Worm (Caenorhabditis elegans) whole organism, mixed stage, embryonic: ENCODE results near the gene C33A12.4.

ENCODE experiments used
- M03D4.4 ChIP-seq: sonication (generic microtip); optimal IDR thresholded peaks from 2 replicates; lab custom pipeline; 2017; ENCODE audit warnings: mild to moderate bottlenecking, missing genetic modification characterization, missing compliant biosample characterization
- bed-3 ChIP-seq: fragments of 200-800 bp; sonication (Bioruptor generic); optimal IDR thresholded peaks from 3 replicates; lab custom pipeline; 2018; ENCODE audit warnings: mild to moderate bottlenecking, missing genetic modification characterization, moderate library complexity, missing compliant biosample characterization
- blmp-1 ChIP-seq: fragments of 150-350 bp; optimal IDR thresholded peaks from 2 replicates; lab custom pipeline; 2014; ENCODE audit warnings: missing biosample characterization, missing genetic modification characterization
- ceh-39 ChIP-seq: fragments of 150-350 bp; optimal IDR thresholded peaks from 2 replicates; lab custom pipeline; 2014; ENCODE audit warnings: missing biosample characterization, missing genetic modification characterization
- ceh-43 ChIP-seq: fragments of 200-800 bp; sonication (Bioruptor generic); optimal IDR thresholded peaks from 2 replicates; lab custom pipeline; 2018; ENCODE audit warnings: mild to moderate bottlenecking, missing genetic modification characterization, moderate library complexity, missing compliant biosample characterization
- ces-1 ChIP-seq: fragments of 150-350 bp; optimal IDR thresholded peaks from 2 replicates; lab custom pipeline; 2014; ENCODE audit warnings: missing biosample characterization, missing genetic modification reagents, missing genetic modification characterization
- cnd-1 ChIP-seq: fragments of 200-800 bp; sonication (Bioruptor generic); optimal IDR thresholded peaks from 2 replicates; lab custom pipeline; 2018; ENCODE audit warnings: mild to moderate bottlenecking, missing genetic modification characterization, missing compliant biosample characterization
- drap-1 ChIP-seq: fragments of 200-800 bp; sonication (Bioruptor generic); optimal IDR thresholded peaks from 3 replicates; lab custom pipeline; 2018; ENCODE audit warnings: mild to moderate bottlenecking, missing genetic modification characterization, missing compliant biosample characterization
- elt-1 ChIP-seq: sonication (generic microtip); optimal IDR thresholded peaks from 2 replicates; lab custom pipeline; 2017; ENCODE audit warnings: missing genetic modification characterization, mild to moderate bottlenecking, missing compliant biosample characterization, antibody characterized with exemption, moderate library complexity, borderline replicate concordance; ENCODE audit not compliant: insufficient read depth
- elt-3 ChIP-seq: fragments of 150-350 bp; optimal IDR thresholded peaks from 2 replicates; lab custom pipeline; 2014; ENCODE audit warnings: missing biosample characterization, missing genetic modification characterization
- flh-1 ChIP-seq: fragments of 200-800 bp; sonication (Bioruptor generic); optimal IDR thresholded peaks from 2 replicates; lab custom pipeline; 2018; ENCODE audit warnings: mild to moderate bottlenecking, missing genetic modification characterization, moderate library complexity, missing compliant biosample characterization
- ham-2 ChIP-seq: fragments of 200-800 bp; sonication (Bioruptor generic); optimal IDR thresholded peaks from 2 replicates; lab custom pipeline; 2018; ENCODE audit warnings: mild to moderate bottlenecking, missing genetic modification characterization, missing compliant biosample characterization
- hlh-1 ChIP-seq: fragments of 150-350 bp; optimal IDR thresholded peaks from 2 replicates; lab custom pipeline; 2014; ENCODE audit warnings: missing biosample characterization, missing genetic modification reagents, missing genetic modification characterization
- lin-13 ChIP-seq: fragments of 150-350 bp; optimal IDR thresholded peaks from 2 replicates; lab custom pipeline; 2014; ENCODE audit warnings: missing biosample characterization, missing genetic modification characterization
- lsy-2 ChIP-seq: fragments of 150-350 bp; optimal IDR thresholded peaks from 2 replicates; lab custom pipeline; 2014; ENCODE audit warnings: missing biosample characterization, missing genetic modification characterization
- mab-5 ChIP-seq: fragments of 150-350 bp; optimal IDR thresholded peaks from 2 replicates; lab custom pipeline; 2014; ENCODE audit warnings: missing biosample characterization, missing genetic modification characterization
- nhr-12 ChIP-seq: fragments of 150-350 bp; optimal IDR thresholded peaks from 2 replicates; lab custom pipeline; 2014; ENCODE audit warnings: missing biosample characterization, missing genetic modification characterization
- nhr-2 ChIP-seq: fragments of 150-350 bp; optimal IDR thresholded peaks from 2 replicates; lab custom pipeline; 2014; ENCODE audit warnings: missing biosample characterization, missing genetic modification characterization
- nhr-237 ChIP-seq: fragments of 150-350 bp; optimal IDR thresholded peaks from 2 replicates; lab custom pipeline; 2014; ENCODE audit warnings: missing biosample characterization, missing genetic modification characterization
- nhr-28 ChIP-seq: fragments of 150-350 bp; optimal IDR thresholded peaks from 2 replicates; lab custom pipeline; 2014; ENCODE audit warnings: missing biosample characterization, missing genetic modification characterization
- nhr-76 ChIP-seq: sonication (generic microtip); optimal IDR thresholded peaks from 2 replicates; lab custom pipeline; 2017; ENCODE audit warnings: missing biosample characterization, missing genetic modification characterization
- pha-4 ChIP-seq: fragments of 150-350 bp; optimal IDR thresholded peaks from 2 replicates; lab custom pipeline; 2018; ENCODE audit warnings: missing biosample characterization, missing genetic modification reagents, missing genetic modification characterization
- sem-2 ChIP-seq: fragments of 200-800 bp; sonication (Bioruptor generic); optimal IDR thresholded peaks from 2 replicates; lab custom pipeline; 2018; ENCODE audit warnings: mild to moderate bottlenecking, missing genetic modification characterization, missing compliant biosample characterization
- snpc-4 ChIP-seq: fragments of 150-350 bp; optimal IDR thresholded peaks from 2 replicates; lab custom pipeline; 2014; ENCODE audit warnings: missing biosample characterization, missing genetic modification characterization
- sptf-1 ChIP-seq: sonication (generic microtip); optimal IDR thresholded peaks from 2 replicates; lab custom pipeline; 2017; ENCODE audit warnings: mild to moderate bottlenecking, missing genetic modification characterization, moderate library complexity, missing compliant biosample characterization
- tbx-8 ChIP-seq: fragments of 200-800 bp; sonication (Bioruptor generic); optimal IDR thresholded peaks from 2 replicates; lab custom pipeline; 2018; ENCODE audit warnings: mild to moderate bottlenecking, missing genetic modification characterization, moderate library complexity, missing compliant biosample characterization
- unc-120 ChIP-seq: sonication (generic microtip); optimal IDR thresholded peaks from 2 replicates; lab custom pipeline; 2017; ENCODE audit warnings: missing genetic modification characterization, missing compliant biosample characterization; ENCODE audit not compliant: poor library complexity, severe bottlenecking
- unc-39 ChIP-seq: fragments of 150-350 bp; optimal IDR thresholded peaks from 2 replicates; lab custom pipeline; 2014; ENCODE audit warnings: missing biosample characterization, missing genetic modification characterization
- unc-62 ChIP-seq: fragments of 150-350 bp; optimal IDR thresholded peaks from 2 replicates; lab custom pipeline; 2014; ENCODE audit warnings: missing biosample characterization, missing genetic modification reagents, missing genetic modification characterization

Gene C33A12.4

ce11 chrIV:9488315-9488714, 22.1 kb downstream of the C33A12.4 start, which contains the start of gene sru-1:
TSS of gene sru-1 (plus strand) at chrIV:9488615.
- no peak for TF ChIP-seq elt-3
- no peak for TF ChIP-seq sem-2 (GFP tag; lab: Kevin White, UChicago)
- TF ChIP-seq nhr-76 (tag; lab: Kevin White, UChicago), result no peak
- TF ChIP-seq lin-13 (tag; lab: Kevin White, UChicago), result no peak
- no peak for TF ChIP-seq nhr-12 (tag; lab: Kevin White, UChicago)
- no peak for TF ChIP-seq ceh-39 (tag; lab: Kevin White, UChicago)
- TF ChIP-seq bed-3 (GFP tag; lab: Kevin White, UChicago), result no peak
- no peak for TF ChIP-seq mab-5
- TF ChIP-seq elt-1 (tag; lab: Kevin White, UChicago), result no peak
- TF ChIP-seq cnd-1 (tag; lab: Kevin White, UChicago), result no peak
- no peak for TF ChIP-seq pha-4
- TF ChIP-seq sptf-1 (tag; lab: Kevin White, UChicago), result no peak
- TF ChIP-seq, all 35 proteins: peak for 0

ce11 chrIV:9486779-9487178, 23.6 kb downstream of the C33A12.4 start:
- no peak for TF ChIP-seq snpc-4 (tag; lab: Kevin White, UChicago)
- TF ChIP-seq blmp-1, result no peak
- TF ChIP-seq tbx-8 (GFP tag; lab: Kevin White, UChicago), result no peak
- TF ChIP-seq ham-2 (GFP tag; lab: Kevin White, UChicago), result no peak
- no peak for TF ChIP-seq mab-5
- no peak for TF ChIP-seq M03D4.4 (tag; lab: Kevin White, UChicago)
- no peak for TF ChIP-seq lsy-2 (tag; lab: Kevin White, UChicago)
- TF ChIP-seq unc-62, result no peak
- TF ChIP-seq flh-1 (GFP tag; lab: Kevin White, UChicago), result no peak
- TF ChIP-seq sem-2 (GFP tag; lab: Kevin White, UChicago), result no peak
- TF ChIP-seq pha-4, result no peak
- TF ChIP-seq ceh-39 (tag; lab: Kevin White, UChicago), result no peak
- TF ChIP-seq, all 35 proteins: peak for 0

ce11 chrIV:9485972-9486371, 24.4 kb downstream of the C33A12.4 start, which contains the start of gene sru-2:
TSS of gene sru-2 (plus strand) at chrIV:9486272.
- TF ChIP-seq tbx-8 (GFP tag; lab: Kevin White, UChicago), result no peak
- no peak for TF ChIP-seq ham-2 (GFP tag; lab: Kevin White, UChicago)
- no peak for TF ChIP-seq lsy-2 (tag; lab: Kevin White, UChicago)
- no peak for TF ChIP-seq sptf-1 (tag; lab: Kevin White, UChicago)

- no peak for TF ChIP-seq mab-5
- TF ChIP-seq cnd-1 (tag; lab: Kevin White, UChicago), result no peak
- no peak for TF ChIP-seq ces-1 (GFP tag; lab: Kevin White, UChicago)
- no peak for TF ChIP-seq ceh-43
- no peak for TF ChIP-seq unc-39
- no peak for TF ChIP-seq drap-1
- no peak for TF ChIP-seq sem-2 (GFP tag; lab: Kevin White, UChicago)
- TF ChIP-seq blmp-1, result no peak
- no peak for TF ChIP-seq nhr-12 (tag; lab: Kevin White, UChicago)
- TF ChIP-seq hlh-1, result no peak
- TF ChIP-seq nhr-237 (tag; lab: Kevin White, UChicago), result no peak
- no peak for TF ChIP-seq flh-1 (GFP tag; lab: Kevin White, UChicago)
- no peak for TF ChIP-seq unc-120 (tag; lab: Kevin White, UChicago)
- no peak for TF ChIP-seq elt-3
- TF ChIP-seq lsy-2 (tag; lab: Kevin White, UChicago), result no peak
- TF ChIP-seq nhr-28, result no peak
- TF ChIP-seq, all 35 proteins: peak for 0
These were observed 25.3 kb downstream of the C33A12.4 start, which contains the start of gene gadr-2 for ce11 chrIV:9485040-9485439. TSS of gene gadr-2 (minus strand) at chrIV:9485140.

ce11 chrIV:9480936-9481335, 29.4 kb downstream of the C33A12.4 start, which contains the start of gene cng-3:
TSS of gene cng-3 (minus strand) at chrIV:9481037.
- TF ChIP-seq unc-120 (tag; lab: Kevin White, UChicago) (no peak), sem-2 (GFP tag; lab: Kevin White, UChicago) (no peak), nhr-2 (tag; lab: Kevin White, UChicago) (no peak), drap-1 (no peak), lin-13 (tag; lab: Kevin White, UChicago) (no peak), hlh-1 (no peak), ceh-39 (tag; lab: Kevin White, UChicago) (no peak), nhr-237 (tag; lab: Kevin White, UChicago) (no peak), unc-39 (no peak), M03D4.4 (tag; lab: Kevin White, UChicago) (no peak)
